Worm (Caenorhabditis elegans) whole organism, L1 larva: ENCODE results near the gene ntl-2.

Source experiments
- ama-1 ChIP-seq: fragments of 150-350 bp; optimal IDR thresholded peaks from 2 replicates; lab custom pipeline; 2014
- sptf-1 ChIP-seq: fragments of 150-350 bp; optimal IDR thresholded peaks from 2 replicates; lab custom pipeline; 2014; ENCODE audit warnings: missing biosample characterization, missing genetic modification characterization

DNA sequence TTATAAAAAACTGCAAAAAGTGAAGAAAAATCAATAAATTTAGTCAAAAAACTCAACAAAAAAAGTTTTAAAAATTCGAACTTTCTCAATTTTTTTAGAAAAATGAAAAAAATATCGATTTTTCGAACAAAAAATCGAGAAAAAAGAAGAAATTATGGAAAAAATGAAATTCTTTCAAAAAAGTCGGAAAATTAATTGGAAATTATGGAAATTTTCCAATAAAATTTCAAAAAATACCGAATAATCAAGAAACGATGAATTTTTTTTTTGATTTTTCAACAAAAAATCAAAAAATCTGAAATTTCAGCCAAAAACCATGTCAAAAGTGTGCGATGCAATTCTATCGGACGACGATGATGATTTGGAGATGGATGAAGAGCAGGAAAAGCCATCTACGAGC lies 47.5 kb downstream of the ntl-2 start, which contains the start of gene H20J04.4:
- TF ChIP-seq ama-1: no peak
- no peak for TF ChIP-seq sptf-1 (tag; lab: Kevin White, UChicago)
